Worm (Caenorhabditis elegans): Measurements from ENCODE around the gene C09B9.1.

ce11 chrIV:5083832-5084231 is 46.2 kb downstream of the C09B9.1 start:
- TF ChIP-seq lsy-2 (tag; optimal IDR thresholded peaks at IDR 0.05): no peak
- TF ChIP-seq unc-120 (tag; optimal IDR thresholded peaks at IDR 0.05; ENCODE audit: poor library complexity, severe bottlenecking): no peak
- TF ChIP-seq nhr-76 (tag; optimal IDR thresholded peaks at IDR 0.05): no peak
- TF ChIP-seq ces-1 (GFP tag; optimal IDR thresholded peaks at IDR 0.05): no peak
- no peak for TF ChIP-seq cnd-1 (tag; optimal IDR thresholded peaks at IDR 0.05)
- no peak for TF ChIP-seq nhr-28 (tag; optimal IDR thresholded peaks at IDR 0.05)
- TF ChIP-seq nhr-12 (tag; optimal IDR thresholded peaks at IDR 0.05): no peak
- no peak for TF ChIP-seq elt-3 (tag; optimal IDR thresholded peaks at IDR 0.05)
- TF ChIP-seq mep-1 (tag; optimal IDR thresholded peaks at IDR 0.05): no peak
- TF ChIP-seq lin-13 (tag; optimal IDR thresholded peaks at IDR 0.05): no peak

Data from whole organism, mixed stage, embryonic.